Fruit fly (Drosophila melanogaster): ENCODE results near the gene ChLD3.

Gene ChLD3

dm6 chr2L:16764480-16764879, 25.8 kb downstream of the ChLD3 start:
- TF ChIP-seq toy (GFP tag; IDR thresholded peaks at IDR 0.05) (0 out of 2 replicates have a peak, but pooled peaks have one; percentile 21), Ssrp (tag; optimal IDR thresholded peaks at IDR 0.05) (no peak), Ets65A (GFP tag) (peak; percentile 58)

dm6 chr2L:16766070-16766752, 27.6 kb downstream of the ChLD3 start, which contains the start of gene Mhc:
TSS of gene Mhc (plus strand) at chr2L:16766566.
- TF ChIP-seq eyg (GFP tag; optimal IDR thresholded peaks at IDR 0.05) (no peak), HLH4C (GFP tag; IDR thresholded peaks at IDR 0.05; ENCODE audit: partially characterized antibody) (no peak), Med (GFP tag) (peak; percentile 69), Eip74EF (GFP tag; optimal IDR thresholded peaks at IDR 0.05) (no peak), cato (GFP tag; optimal IDR thresholded peaks at IDR 0.05; ENCODE audit: borderline replicate concordance) (no peak), CG10543 (GFP tag; optimal IDR thresholded peaks at IDR 0.05) (peak; percentile 17), repo (GFP tag; optimal IDR thresholded peaks at IDR 0.05) (no peak), CG12769 (tag; optimal IDR thresholded peaks at IDR 0.05) (peak; percentile 86), CG10321 (GFP tag; IDR thresholded peaks at IDR 0.05) (no peak), ac (GFP tag; optimal IDR thresholded peaks at IDR 0.05) (no peak), Deaf1 (tag; optimal IDR thresholded peaks at IDR 0.05) (peak; percentile 10), so (GFP tag; IDR thresholded peaks at IDR 0.05) (peak; percentile 60; the same call in 2 of the 3 replicates), Fer1 (GFP tag; optimal IDR thresholded peaks at IDR 0.05) (no peak), Ets65A (GFP tag) (peak; percentile 89), CG11504 (tag; optimal IDR thresholded peaks at IDR 0.05) (no peak), Kr (GFP tag; optimal IDR thresholded peaks at IDR 0.05) (no peak), Meics (GFP tag; optimal IDR thresholded peaks at IDR 0.05) (no peak), gcm2 (GFP tag; optimal IDR thresholded peaks at IDR 0.05) (no peak), CG8388 (GFP tag; optimal IDR thresholded peaks at IDR 0.05) (no peak), luna (GFP tag; optimal IDR thresholded peaks at IDR 0.05) (no peak), dmrt11E (tag; optimal IDR thresholded peaks at IDR 0.05) (no peak), kay (GFP tag; optimal IDR thresholded peaks at IDR 0.05) (no peak), grau (tag; optimal IDR thresholded peaks at IDR 0.05) (no peak), Camta (GFP tag; optimal IDR thresholded peaks at IDR 0.05) (no peak), CkIIα-i1 (GFP tag; IDR thresholded peaks at IDR 0.05) (no peak), CG5180 (GFP tag; optimal IDR thresholded peaks at IDR 0.05) (no peak), Pdp1 (GFP tag; optimal IDR thresholded peaks at IDR 0.05) (peak in 1 of 2 experiments; percentile 94), CG8359 (GFP tag; optimal IDR thresholded peaks at IDR 0.05; ENCODE audit: borderline replicate concordance) (no peak), chinmo (GFP tag; IDR thresholded peaks at IDR 0.05; ENCODE audit: partially characterized antibody) (no peak), ro (GFP tag; IDR thresholded peaks at IDR 0.05) (no peak), twi (tag; optimal IDR thresholded peaks at IDR 0.05) (peak; percentile 55), ind (GFP tag; optimal IDR thresholded peaks at IDR 0.05) (no peak), CG11456 (GFP tag; IDR thresholded peaks at IDR 0.05) (no peak), Trl (optimal IDR thresholded peaks at IDR 0.05) (peak; percentile 17 to 58), Trl (GFP tag; optimal IDR thresholded peaks at IDR 0.05) (no peak), kah (GFP tag; optimal IDR thresholded peaks at IDR 0.05) (no peak), sna (GFP tag; IDR thresholded peaks at IDR 0.05; ENCODE audit: partially characterized antibody) (no peak), btn (GFP tag; optimal IDR thresholded peaks at IDR 0.05) (no peak), CG14710 (tag; optimal IDR thresholded peaks at IDR 0.05) (no peak), cg (GFP tag; optimal IDR thresholded peaks at IDR 0.05) (peak; percentile 15), Dll (GFP tag; IDR thresholded peaks at IDR 0.05; ENCODE audit: partially characterized antibody) (no peak), TFAM (GFP tag; optimal IDR thresholded peaks at IDR 0.05) (no peak), Hey (tag; optimal IDR thresholded peaks at IDR 0.05) (no peak), unc-4 (GFP tag; IDR thresholded peaks at IDR 0.05; ENCODE audit: partially characterized antibody) (no peak), CG7357 (GFP tag; IDR thresholded peaks at IDR 0.05) (no peak)

Measured in whole organism, embryonic.